Worm (Caenorhabditis elegans) whole organism, L4 larva: Measurements from ENCODE around the gene sre-50.

Experiments used
- lsy-2 ChIP-seq, 2 experiments: fragments of 150-350 bp in 1 of 2; sonication (generic microtip) in 1 of 2; optimal IDR thresholded peaks; 2 replicates each; lab custom pipeline; 2014 to 2017; ENCODE audit warnings: missing biosample characterization in 2 of 2, missing genetic modification characterization in 2 of 2
- zfp-3 ChIP-seq: fragments of 200-800 bp; sonication (Bioruptor generic); conservative IDR thresholded peaks from 2 replicates; pipeline ENCODE4 v1.3.6; 2022; ENCODE audit warnings: missing genetic modification reagents, missing genetic modification characterization, missing compliant biosample characterization

- TF ChIP-seq zfp-3 (GFP tag; lab: Robert Waterston, UW) (no peak), lsy-2 (tag; optimal IDR thresholded peaks at IDR 0.05; lab: Kevin White, UChicago) (no peak)
Observed at ce11 chrII:12301233-12301632, 2.1 kb upstream of the sre-50 start.
